Fruit fly (Drosophila melanogaster): ENCODE results near the gene FucT6.

Gene FucT6

DNA sequence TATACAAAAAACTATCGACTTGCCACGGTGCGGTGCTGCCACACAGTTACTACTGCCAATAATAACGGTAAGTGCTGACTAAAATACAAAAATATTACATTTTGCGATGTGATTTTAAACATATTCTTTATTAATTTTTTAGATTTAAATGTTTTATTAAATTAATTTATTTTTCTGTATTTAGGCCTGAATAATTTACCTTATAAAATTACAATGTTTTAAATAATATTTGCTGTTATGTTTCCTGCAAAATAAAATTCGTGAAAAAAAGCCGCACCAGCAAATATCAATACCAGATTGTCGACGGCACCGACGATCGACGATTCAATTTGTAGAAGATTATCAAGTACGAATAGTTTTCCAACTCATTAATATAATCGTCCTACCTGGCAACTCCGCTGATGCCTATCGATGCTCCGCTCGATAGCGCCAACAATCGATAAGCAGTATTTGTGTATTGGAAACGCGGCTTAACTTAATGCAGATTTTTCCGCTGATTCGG lies 31.2 kb downstream of the FucT6 start, which contains the start of the genes Vlet and bif (continued):
- TF ChIP-seq fd3F (GFP tag; optimal IDR thresholded peaks at IDR 0.05) (peak; percentile 27), Sox100B (GFP tag; optimal IDR thresholded peaks at IDR 0.05) (peak; percentile 75), CG34224 (GFP tag; IDR thresholded peaks at IDR 0.05; ENCODE audit: partially characterized antibody) (peak; percentile 43; the same call in 2 of the 3 replicates), CG6272 (GFP tag; IDR thresholded peaks at IDR 0.05) (peak; percentile 31; the same call in 1 of the 2 replicates), CG17829 (tag; optimal IDR thresholded peaks at IDR 0.05) (peak; percentile 69), Elba2 (GFP tag; optimal IDR thresholded peaks at IDR 0.05) (no peak), CG18599 (GFP tag; optimal IDR thresholded peaks at IDR 0.05) (peak; percentile 71), ems (GFP tag; optimal IDR thresholded peaks at IDR 0.05) (peak; percentile 40), Doc3 (GFP tag; IDR thresholded peaks at IDR 0.05; ENCODE audit: partially characterized antibody) (0 out of 3 replicates have a peak, but pooled peaks have one; percentile 28), sens (GFP tag) (peak; percentile 89), klu (GFP tag; IDR thresholded peaks at IDR 0.05) (peak; percentile 43; the same call in 1 of the 2 replicates), CG13296 (GFP tag; optimal IDR thresholded peaks at IDR 0.05) (peak; percentile 69), CG17612 (GFP tag; IDR thresholded peaks at IDR 0.05) (no peak), gsb (GFP tag; IDR thresholded peaks at IDR 0.05) (no peak), chif (GFP tag; optimal IDR thresholded peaks at IDR 0.05) (peak in 1 of 2 experiments; percentile 46), stc (GFP tag; IDR thresholded peaks at IDR 0.05) (no peak), TFAM (GFP tag; optimal IDR thresholded peaks at IDR 0.05) (no peak), Sry-δ (GFP tag; optimal IDR thresholded peaks at IDR 0.05) (peak; percentile 61), wdn (GFP tag; IDR thresholded peaks at IDR 0.05) (no peak), CG18476 (GFP tag; optimal IDR thresholded peaks at IDR 0.05) (peak; percentile 19), CG7839 (tag; optimal IDR thresholded peaks at IDR 0.05) (peak; percentile 72), fu2 (GFP tag; optimal IDR thresholded peaks at IDR 0.05) (peak; percentile 0), Chrac-16 (GFP tag; optimal IDR thresholded peaks at IDR 0.05) (peak; percentile 64), CG8388 (GFP tag; optimal IDR thresholded peaks at IDR 0.05) (peak; percentile 73), CG3726 (GFP tag; IDR thresholded peaks at IDR 0.05) (no peak), sd (tag; optimal IDR thresholded peaks at IDR 0.05) (no peak), Xrp1 (GFP tag; IDR thresholded peaks at IDR 0.05) (peak; percentile 40; the same call in 1 of the 2 replicates), otp (GFP tag; IDR thresholded peaks at IDR 0.05) (no peak), cad (GFP tag; optimal IDR thresholded peaks at IDR 0.05) (no peak), sna (GFP tag; IDR thresholded peaks at IDR 0.05; ENCODE audit: partially characterized antibody) (no peak), CG8359 (GFP tag; optimal IDR thresholded peaks at IDR 0.05; ENCODE audit: borderline replicate concordance) (no peak), CG8089 (GFP tag; optimal IDR thresholded peaks at IDR 0.05) (no peak), dpn (GFP tag; optimal IDR thresholded peaks at IDR 0.05) (peak; percentile 37 to 60), Asciz (GFP tag; optimal IDR thresholded peaks at IDR 0.05) (peak; percentile 33), bcd (GFP tag; optimal IDR thresholded peaks at IDR 0.05) (peak; percentile 65), Sry-β (GFP tag; optimal IDR thresholded peaks at IDR 0.05) (peak; percentile 14), CG43689 (GFP tag; IDR thresholded peaks at IDR 0.05) (no peak), disco-r (GFP tag; optimal IDR thresholded peaks at IDR 0.05) (no peak), Aef1 (GFP tag; IDR thresholded peaks at IDR 0.05) (peak; percentile 38; the same call in 1 of the 3 replicates), schlank (tag; optimal IDR thresholded peaks at IDR 0.05) (no peak), CG17186 (GFP tag; optimal IDR thresholded peaks at IDR 0.05) (peak; percentile 18), CG10147 (GFP tag; optimal IDR thresholded peaks at IDR 0.05) (peak; percentile 51), ro (GFP tag; IDR thresholded peaks at IDR 0.05) (no peak), ssp (GFP tag; IDR thresholded peaks at IDR 0.05) (peak; percentile 46), jing (GFP tag; optimal IDR thresholded peaks at IDR 0.05) (no peak), CG9932 (GFP tag; IDR thresholded peaks at IDR 0.05) (peak; percentile 74), CG14441 (GFP tag; IDR thresholded peaks at IDR 0.05) (peak; percentile 43; the same call in 1 of the 2 replicates), nerfin-2 (GFP tag; IDR thresholded peaks at IDR 0.05; ENCODE audit: partially characterized antibody) (no peak), gem (tag; optimal IDR thresholded peaks at IDR 0.05) (peak; percentile 82), CG31365 (tag; optimal IDR thresholded peaks at IDR 0.05) (no peak)

Data from whole organism, embryonic.